Fruit fly (Drosophila melanogaster) whole organism, embryonic: ENCODE measurements around the gene Cpr92A.

ENCODE experiments used
- Abd-B ChIP-seq: fragments of 200-800 bp; sonication (Bioruptor generic); optimal IDR thresholded peaks from 2 replicates; lab custom pipeline; 2018; ENCODE audit warnings: missing biosample characterization, mild to moderate bottlenecking, missing genetic modification characterization, moderate library complexity
- Adf1 ChIP-seq: fragments of 200-800 bp; sonication (Bioruptor generic); IDR thresholded peaks from 2 replicates; pipeline ENCODE4 v1.3.6; 2022; ENCODE audit warnings: missing biosample characterization, missing genetic modification characterization
- Bgb ChIP-seq: fragments of 200-800 bp; sonication (Bioruptor generic); IDR thresholded peaks from 2 replicates; pipeline ENCODE4 v1.3.6; 2022; ENCODE audit warnings: missing biosample characterization, missing genetic modification characterization; ENCODE audit not compliant: partially characterized antibody
- Blimp-1 ChIP-seq: fragments of 200-800 bp; sonication (Bioruptor generic); optimal IDR thresholded peaks from 3 replicates; lab custom pipeline; 2018; ENCODE audit warnings: missing biosample characterization, missing genetic modification characterization, mild to moderate bottlenecking, moderate library complexity, missing genetic modification reagents
- CG10209 ChIP-seq: fragments of 200-800 bp; sonication (Bioruptor generic); optimal IDR thresholded peaks from 3 replicates; lab custom pipeline; 2017; ENCODE audit warnings: missing biosample characterization, mild to moderate bottlenecking, missing genetic modification characterization, missing genetic modification reagents
- CG12659 ChIP-seq: fragments of 200-800 bp; sonication (Bioruptor generic); optimal IDR thresholded peaks from 3 replicates; lab custom pipeline; 2017; ENCODE audit warnings: mild to moderate bottlenecking, missing biosample characterization, missing genetic modification reagents, missing genetic modification characterization
- CG13775 ChIP-seq: fragments of 200-800 bp; sonication (Bioruptor generic); optimal IDR thresholded peaks from 3 replicates; lab custom pipeline; 2017; ENCODE audit warnings: missing biosample characterization, mild to moderate bottlenecking, missing genetic modification characterization
- CG17361 ChIP-seq: fragments of 200-800 bp; sonication (Bioruptor generic); IDR thresholded peaks from 3 replicates; pipeline ENCODE4 v1.3.6; 2022; ENCODE audit warnings: missing biosample characterization, missing genetic modification characterization
- CG2199 ChIP-seq: fragments of 200-800 bp; sonication (Bioruptor generic); IDR thresholded peaks from 3 replicates; pipeline ENCODE4 v1.3.6; 2022; ENCODE audit warnings: missing biosample characterization, missing genetic modification characterization
- CG30020 ChIP-seq: fragments of 200-800 bp; optimal IDR thresholded peaks from 2 replicates; lab custom pipeline; 2019; ENCODE audit warnings: missing biosample characterization, mild to moderate bottlenecking, missing genetic modification characterization, moderate library complexity
- CG31441 ChIP-seq: fragments of 200-800 bp; sonication (Bioruptor generic); IDR thresholded peaks from 2 replicates; pipeline ENCODE4 v1.3.6; 2022; ENCODE audit warnings: missing biosample characterization, missing genetic modification characterization
- CG3163 ChIP-seq: fragments of 200-800 bp; sonication (Bioruptor generic); optimal IDR thresholded peaks from 3 replicates; lab custom pipeline; 2016; ENCODE audit warnings: missing biosample characterization, missing genetic modification characterization
- CG8089 ChIP-seq: fragments of 200-800 bp; sonication (Bioruptor generic); optimal IDR thresholded peaks from 3 replicates; lab custom pipeline; 2016; ENCODE audit warnings: missing biosample characterization, missing genetic modification characterization
- Chrac-16 ChIP-seq: fragments of 200-800 bp; sonication (Bioruptor generic); optimal IDR thresholded peaks from 3 replicates; lab custom pipeline; 2016; ENCODE audit warnings: missing biosample characterization, missing genetic modification characterization
- CoRest ChIP-seq: fragments of 200-800 bp; sonication (Bioruptor generic); optimal IDR thresholded peaks from 3 replicates; lab custom pipeline; 2018; ENCODE audit warnings: missing biosample characterization, mild to moderate bottlenecking, missing genetic modification characterization, moderate library complexity
- Dip2 ChIP-seq: fragments of 200-800 bp; sonication (Bioruptor generic); IDR thresholded peaks from 2 replicates; pipeline ENCODE4 v1.3.6; 2022; ENCODE audit warnings: missing biosample characterization, missing genetic modification characterization
- Dref ChIP-seq: fragments of 200-800 bp; sonication (Bioruptor generic); IDR thresholded peaks from 2 replicates; pipeline ENCODE4 v1.3.6; 2022; ENCODE audit warnings: missing biosample characterization, missing genetic modification characterization
- ERR ChIP-seq: fragments of 200-800 bp; sonication (Bioruptor generic); optimal IDR thresholded peaks from 2 replicates; lab custom pipeline; 2016; ENCODE audit warnings: missing biosample characterization, missing genetic modification characterization
- Eip74EF ChIP-seq, 2 experiments: fragments of 200-800 bp in 1 of 2; fragments of >200 bp in 1 of 2; sonication (Bioruptor generic) in 1 of 2; optimal IDR thresholded peaks; 2 replicates each; lab custom pipeline; 2017 to 2019; ENCODE audit warnings: missing biosample characterization in 2 of 2, missing genetic modification characterization in 2 of 2, mild to moderate bottlenecking in 1 of 2, moderate library complexity in 1 of 2
- Gsc ChIP-seq: fragments of 200-800 bp; sonication (Bioruptor generic); IDR thresholded peaks from 2 replicates; pipeline ENCODE4 v1.3.6; 2022; ENCODE audit warnings: missing biosample characterization, missing genetic modification characterization
- Lim3 ChIP-seq: fragments of 200-800 bp; sonication (Bioruptor generic); IDR thresholded peaks from 2 replicates; pipeline ENCODE4 v1.3.6; 2022; ENCODE audit warnings: missing biosample characterization, missing genetic modification characterization
- Med ChIP-seq: fragments of 200-800 bp; sonication (Bioruptor generic); peaks from one replicate; lab custom pipeline; 2016; ENCODE audit warnings: missing biosample characterization, missing genetic modification characterization, mild to moderate bottlenecking, inconsistent platforms, moderate library complexity
- NFAT ChIP-seq: fragments of 200-800 bp; sonication (Bioruptor generic); IDR thresholded peaks from 2 replicates; pipeline ENCODE4 v1.3.6; 2022; ENCODE audit warnings: missing biosample characterization, missing genetic modification characterization
- Six4 ChIP-seq: fragments of 200-800 bp; sonication (Bioruptor generic); optimal IDR thresholded peaks from 2 replicates; lab custom pipeline; 2016; ENCODE audit warnings: missing biosample characterization, missing genetic modification characterization
- Taf1 ChIP-seq: fragments of 200-800 bp; sonication (Bioruptor generic); IDR thresholded peaks from 2 replicates; pipeline ENCODE4 v1.3.6; 2022; ENCODE audit warnings: missing biosample characterization, missing genetic modification characterization
- Tbp ChIP-seq: fragments of >200 bp; optimal IDR thresholded peaks from 2 replicates; lab custom pipeline; 2018; ENCODE audit warnings: missing biosample characterization, missing genetic modification characterization
- Vsx1 ChIP-seq: fragments of 200-800 bp; sonication (Bioruptor generic); optimal IDR thresholded peaks from 2 replicates; lab custom pipeline; 2017; ENCODE audit warnings: missing biosample characterization, mild to moderate bottlenecking, missing genetic modification characterization, missing genetic modification reagents
- abd-A ChIP-seq: fragments of 200-800 bp; sonication (Bioruptor generic); optimal IDR thresholded peaks from 3 replicates; lab custom pipeline; 2019; ENCODE audit warnings: missing biosample characterization, mild to moderate bottlenecking, missing genetic modification characterization, moderate library complexity
- ap ChIP-seq: fragments of 200-800 bp; sonication (Bioruptor generic); IDR thresholded peaks from 2 replicates; pipeline ENCODE4 v1.3.6; 2022; ENCODE audit warnings: missing biosample characterization, missing genetic modification characterization
- chif ChIP-seq, 2 experiments: fragments of 200-800 bp; sonication (Bioruptor generic); optimal IDR thresholded peaks; 3 replicates each; lab custom pipeline; 2016; ENCODE audit warnings: missing biosample characterization in 2 of 2, missing genetic modification characterization in 2 of 2
- chinmo ChIP-seq: fragments of 200-800 bp; sonication (Bioruptor generic); IDR thresholded peaks from 4 replicates; pipeline ENCODE4 v1.3.6; 2022; ENCODE audit warnings: missing biosample characterization, missing genetic modification characterization; ENCODE audit not compliant: partially characterized antibody
- crol ChIP-seq: fragments of 200-800 bp; sonication (Bioruptor generic); IDR thresholded peaks from 2 replicates; pipeline ENCODE4 v1.3.6; 2022; ENCODE audit warnings: missing biosample characterization, missing genetic modification characterization
- danr ChIP-seq: fragments of 200-800 bp; sonication (Bioruptor generic); IDR thresholded peaks from 2 replicates; pipeline ENCODE4 v1.3.6; 2022; ENCODE audit warnings: missing biosample characterization, missing genetic modification characterization
- disco-r ChIP-seq: fragments of 200-800 bp; sonication (Bioruptor generic); optimal IDR thresholded peaks from 2 replicates; lab custom pipeline; 2016; ENCODE audit warnings: missing biosample characterization, missing genetic modification characterization
- gro ChIP-seq: fragments of 200-800 bp; sonication (Bioruptor generic); optimal IDR thresholded peaks from 2 replicates; lab custom pipeline; 2016; ENCODE audit warnings: missing biosample characterization, missing genetic modification characterization
- her ChIP-seq: fragments of 200-800 bp; sonication (Bioruptor generic); optimal IDR thresholded peaks from 2 replicates; lab custom pipeline; 2016; ENCODE audit warnings: missing biosample characterization, missing genetic modification characterization
- hkb ChIP-seq, 2 experiments: fragments of 200-800 bp in 1 of 2; fragments of >200 bp in 1 of 2; sonication (Bioruptor generic) in 1 of 2; IDR thresholded peaks in 1 of 2; optimal IDR thresholded peaks in 1 of 2; 2 replicates each; pipeline versions ENCODE4 v1.3.6 to Lab custom; 2017 to 2022; ENCODE audit warnings: missing biosample characterization in 1 of 2, missing genetic modification characterization in 1 of 2
- kah ChIP-seq: fragments of 200-800 bp; sonication (Bioruptor generic); optimal IDR thresholded peaks from 2 replicates; lab custom pipeline; 2018; ENCODE audit warnings: missing biosample characterization, mild to moderate bottlenecking, missing genetic modification characterization
- klu ChIP-seq: fragments of 200-800 bp; sonication (Bioruptor generic); IDR thresholded peaks from 2 replicates; pipeline ENCODE4 v1.3.6; 2022; ENCODE audit warnings: missing biosample characterization, missing genetic modification characterization
- knrl ChIP-seq: fragments of 200-800 bp; sonication (Bioruptor generic); IDR thresholded peaks from 3 replicates; pipeline ENCODE4 v1.3.6; 2022; ENCODE audit warnings: missing biosample characterization, missing genetic modification characterization; ENCODE audit not compliant: partially characterized antibody
- lilli ChIP-seq: fragments of 200-800 bp; sonication (Bioruptor generic); optimal IDR thresholded peaks from 3 replicates; lab custom pipeline; 2016; ENCODE audit warnings: missing biosample characterization, missing genetic modification characterization
- nerfin-1 ChIP-seq: fragments of 200-800 bp; sonication (Bioruptor generic); optimal IDR thresholded peaks from 3 replicates; lab custom pipeline; 2019; ENCODE audit warnings: missing biosample characterization, mild to moderate bottlenecking, missing genetic modification characterization, moderate library complexity
- pnt ChIP-seq: fragments of 200-800 bp; sonication (Bioruptor generic); optimal IDR thresholded peaks from 3 replicates; lab custom pipeline; 2016; ENCODE audit warnings: missing biosample characterization, missing genetic modification characterization
- run ChIP-seq: fragments of 200-800 bp; sonication (Bioruptor generic); optimal IDR thresholded peaks from 3 replicates; lab custom pipeline; 2018; ENCODE audit warnings: missing biosample characterization, mild to moderate bottlenecking, missing genetic modification characterization
- salm ChIP-seq: fragments of 200-800 bp; sonication (Bioruptor generic); optimal IDR thresholded peaks from 2 replicates; lab custom pipeline; 2018; ENCODE audit warnings: missing biosample characterization, mild to moderate bottlenecking, missing genetic modification characterization
- schlank ChIP-seq: fragments of 200-800 bp; sonication (Bioruptor generic); optimal IDR thresholded peaks from 2 replicates; lab custom pipeline; 2018; ENCODE audit warnings: missing biosample characterization, mild to moderate bottlenecking, missing genetic modification characterization
- tap ChIP-seq: fragments of 200-800 bp; optimal IDR thresholded peaks from 3 replicates; lab custom pipeline; 2019; ENCODE audit warnings: missing biosample characterization, mild to moderate bottlenecking, missing genetic modification characterization, moderate library complexity
- tup ChIP-seq: fragments of 200-800 bp; sonication (Bioruptor generic); optimal IDR thresholded peaks from 2 replicates; lab custom pipeline; 2016; ENCODE audit warnings: missing biosample characterization, mild to moderate bottlenecking, missing genetic modification characterization, moderate library complexity
- unc-4 ChIP-seq: fragments of 200-800 bp; sonication (Bioruptor generic); IDR thresholded peaks from 2 replicates; pipeline ENCODE4 v1.3.6; 2022; ENCODE audit warnings: missing biosample characterization, missing genetic modification characterization; ENCODE audit not compliant: partially characterized antibody
- vvl ChIP-seq: fragments of 200-800 bp; sonication (Bioruptor generic); IDR thresholded peaks from 2 replicates; pipeline ENCODE4 v1.3.6; 2022; ENCODE audit warnings: missing biosample characterization, missing genetic modification characterization
- z ChIP-seq: fragments of 200-800 bp; sonication (Bioruptor generic); IDR thresholded peaks from 3 replicates; pipeline ENCODE4 v1.3.6; 2022; ENCODE audit warnings: missing biosample characterization, missing genetic modification characterization

The Cpr92A gene

dm6 chr3R:19568736-19569135 is 30.0 kb downstream of the Cpr92A start (continued):
- TF ChIP-seq CG12659 (GFP tag; lab: Kevin White, UChicago) (no peak), danr (no peak), NFAT (GFP tag; lab: Robert Waterston, UW) (no peak), crol (GFP tag; lab: Robert Waterston, UW) (no peak), pnt (GFP tag; lab: Kevin White, UChicago) (no peak), CG2199 (GFP tag; lab: Robert Waterston, UW) (peak; percentile 83), Bgb (GFP tag; lab: Robert Waterston, UW) (peak; percentile 64; the same call in 1 of the 2 replicates), Med (GFP tag; lab: Kevin White, UChicago) (no peak), chif (GFP tag; optimal IDR thresholded peaks at IDR 0.05; lab: Kevin White, UChicago) (no peak), salm (tag; lab: Kevin White, UChicago) (peak; percentile 57), Tbp (GFP tag; lab: Kevin White, UChicago) (no peak), CoRest (tag; lab: Kevin White, UChicago) (no peak), Eip74EF (GFP tag; optimal IDR thresholded peaks at IDR 0.05; lab: Kevin White, UChicago) (peak in 1 of 2 experiments; percentile 6), schlank (tag; lab: Kevin White, UChicago) (no peak), ERR (GFP tag; lab: Kevin White, UChicago) (no peak), gro (GFP tag; lab: Kevin White, UChicago) (no peak), CG8089 (no peak), Dip2 (GFP tag; lab: Robert Waterston, UW) (no peak), disco-r (GFP tag; lab: Kevin White, UChicago) (no peak), Lim3 (GFP tag; lab: Robert Waterston, UW) (no peak), CG10209 (GFP tag; lab: Kevin White, UChicago) (no peak), Gsc (GFP tag; lab: Robert Waterston, UW) (no peak), Blimp-1 (GFP tag; lab: Kevin White, UChicago) (no peak), CG30020 (no peak), CG17361 (no peak), Dref (GFP tag; lab: Robert Waterston, UW) (no peak), tap (tag; lab: Kevin White, UChicago) (no peak), CG13775 (GFP tag; lab: Kevin White, UChicago) (no peak), klu (GFP tag; lab: Robert Waterston, UW) (no peak), hkb (optimal IDR thresholded peaks at IDR 0.05; lab: Kevin White, UChicago) (peak; percentile 86), hkb (GFP tag; IDR thresholded peaks at IDR 0.05; lab: Robert Waterston, UW) (no peak), ap (no peak), her (GFP tag; lab: Kevin White, UChicago) (no peak), Taf1 (no peak), Vsx1 (GFP tag; lab: Kevin White, UChicago) (no peak), chinmo (GFP tag; lab: Robert Waterston, UW) (peak; percentile 95; the same call in 3 of the 4 replicates), z (GFP tag; lab: Robert Waterston, UW) (peak; percentile 100), abd-A (tag; lab: Kevin White, UChicago) (peak; percentile 93), Abd-B (GFP tag; lab: Kevin White, UChicago) (no peak), vvl (0 out of 2 replicates have a peak, but pooled peaks have one; percentile 13), tup (GFP tag; lab: Kevin White, UChicago) (no peak), unc-4 (GFP tag; lab: Robert Waterston, UW) (peak; percentile 57), nerfin-1 (tag; lab: Kevin White, UChicago) (no peak), kah (GFP tag; lab: Kevin White, UChicago) (peak; percentile 81), Six4 (GFP tag; lab: Kevin White, UChicago) (no peak), lilli (GFP tag; lab: Kevin White, UChicago) (no peak), CG3163 (GFP tag; lab: Kevin White, UChicago) (no peak), knrl (GFP tag; lab: Robert Waterston, UW) (no peak), CG31441 (no peak), run (tag; lab: Kevin White, UChicago) (peak; percentile 16), Chrac-16 (GFP tag; lab: Kevin White, UChicago) (no peak), Adf1 (GFP tag; lab: Robert Waterston, UW) (no peak)
